Worm (Caenorhabditis elegans): Measurements from ENCODE around the gene ced-10.

ced-10 gene

DNA sequence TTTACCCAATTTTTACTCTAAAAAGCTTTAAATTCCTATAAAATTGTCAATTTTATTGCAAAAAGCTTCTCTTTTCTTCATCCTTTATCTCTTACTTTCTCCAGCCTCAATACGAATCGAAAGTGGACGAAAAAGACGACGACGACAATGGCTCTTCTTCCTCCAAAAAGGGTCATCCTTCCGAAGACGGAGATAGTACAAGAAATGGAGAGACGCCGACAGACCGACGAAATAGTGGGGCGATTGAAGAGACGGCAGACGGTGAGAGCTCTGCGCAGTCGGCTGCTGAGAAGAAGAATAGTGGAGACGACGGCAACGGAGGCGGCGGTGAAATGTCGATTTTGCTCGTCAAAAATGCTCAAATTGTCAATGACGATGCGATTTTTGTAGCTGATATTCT lies 10.0 kb upstream of the ced-10 start:
- TF ChIP-seq unc-55 (GFP tag; optimal IDR thresholded peaks at IDR 0.05) (peak; percentile 51), C34F6.9 (tag; optimal IDR thresholded peaks at IDR 0.05) (peak; percentile 52), ceh-82 (tag; optimal IDR thresholded peaks at IDR 0.05) (no peak), skn-1 (tag; optimal IDR thresholded peaks at IDR 0.05) (no peak), F13H6.1 (tag; optimal IDR thresholded peaks at IDR 0.05) (peak; percentile 43), ceh-16 (tag; optimal IDR thresholded peaks at IDR 0.05) (no peak), snpc-4 (tag; optimal IDR thresholded peaks at IDR 0.05) (peak; percentile 93), egl-27 (tag; optimal IDR thresholded peaks at IDR 0.05) (peak; percentile 35), sem-4 (tag; optimal IDR thresholded peaks at IDR 0.05) (peak; percentile 47), lin-13 (GFP tag; optimal IDR thresholded peaks at IDR 0.05) (no peak), ztf-11 (tag; optimal IDR thresholded peaks at IDR 0.05) (no peak), aly-2 (tag; optimal IDR thresholded peaks at IDR 0.05) (no peak), ztf-4 (tag; optimal IDR thresholded peaks at IDR 0.05) (no peak), sma-9 (GFP tag; optimal IDR thresholded peaks at IDR 0.05) (peak; percentile 8), sma-9 (tag; optimal IDR thresholded peaks at IDR 0.05) (no peak), zag-1 (tag; optimal IDR thresholded peaks at IDR 0.05) (peak; percentile 53), alr-1 (tag; optimal IDR thresholded peaks at IDR 0.05) (no peak), gmeb-1 (tag; optimal IDR thresholded peaks at IDR 0.05) (peak; percentile 29), ztf-1 (GFP tag; conservative IDR thresholded peaks at IDR 0.05) (no peak), lsy-2 (tag; optimal IDR thresholded peaks at IDR 0.05) (peak; percentile 20 to 62), mab-5 (tag; optimal IDR thresholded peaks at IDR 0.05) (peak; percentile 24), lin-39 (tag; optimal IDR thresholded peaks at IDR 0.05) (no peak)

DNA sequence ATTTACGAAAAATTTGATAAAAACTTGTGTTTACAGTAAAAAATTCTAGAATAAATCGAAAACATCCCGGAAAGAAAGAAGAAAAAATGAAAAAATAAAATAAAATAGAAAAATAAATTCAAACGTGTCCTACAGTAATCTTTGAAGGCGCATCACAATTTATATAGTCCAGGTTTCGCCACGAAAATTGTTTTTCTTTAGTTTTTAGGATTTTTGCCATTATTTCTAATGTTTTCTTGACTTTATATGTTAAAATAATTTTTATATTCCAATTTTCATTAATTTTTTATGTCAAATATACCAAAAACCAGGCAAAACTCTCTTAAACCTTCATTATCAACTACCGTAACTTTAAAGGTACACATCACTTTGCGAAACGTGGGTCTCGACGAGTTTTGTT lies 8.3 kb upstream of the ced-10 start:
- no peak for TF ChIP-seq ztf-4 (tag; optimal IDR thresholded peaks at IDR 0.05)
- no peak for TF ChIP-seq nhr-21 (tag; optimal IDR thresholded peaks at IDR 0.05)
- TF ChIP-seq gmeb-1 (tag; optimal IDR thresholded peaks at IDR 0.05): no peak
- TF ChIP-seq aly-2 (tag; optimal IDR thresholded peaks at IDR 0.05): no peak
- TF ChIP-seq nhr-10 (tag; optimal IDR thresholded peaks at IDR 0.05): no peak
- no peak for TF ChIP-seq nhr-129 (tag; optimal IDR thresholded peaks at IDR 0.05)
- TF ChIP-seq blmp-1 (tag; optimal IDR thresholded peaks at IDR 0.05; ENCODE audit: insufficient read depth): no peak
- TF ChIP-seq ztf-11 (tag; optimal IDR thresholded peaks at IDR 0.05): no peak

DNA sequence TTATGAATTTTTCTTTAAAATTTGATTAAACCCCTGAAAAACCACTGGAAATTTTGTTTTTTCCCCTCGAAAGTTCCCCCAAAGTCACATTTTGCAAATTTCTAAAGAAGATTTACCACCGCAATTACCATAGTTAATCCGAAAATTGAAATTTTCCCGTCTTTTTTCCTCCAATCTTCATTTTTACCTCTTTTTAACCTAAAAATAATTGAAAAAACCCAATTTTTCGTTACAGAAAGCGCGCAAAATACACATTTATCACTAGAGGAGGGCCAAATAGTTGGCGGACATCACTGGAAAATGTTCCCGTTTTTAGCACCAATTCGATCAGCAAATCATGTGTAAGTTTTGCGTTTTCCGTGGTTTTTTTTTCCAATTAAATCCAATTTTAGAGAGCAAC lies 7.3 kb upstream of the ced-10 start, which contains the start of gene unc-33:
Gene unc-33, plus strand, starts transcription at position 301 of the 400 bp plus-strand sequence.
- TF ChIP-seq nhr-10 (tag; optimal IDR thresholded peaks at IDR 0.05): no peak
- no peak for TF ChIP-seq ztf-4 (tag; optimal IDR thresholded peaks at IDR 0.05)
- no peak for TF ChIP-seq gmeb-1 (tag; optimal IDR thresholded peaks at IDR 0.05)

DNA sequence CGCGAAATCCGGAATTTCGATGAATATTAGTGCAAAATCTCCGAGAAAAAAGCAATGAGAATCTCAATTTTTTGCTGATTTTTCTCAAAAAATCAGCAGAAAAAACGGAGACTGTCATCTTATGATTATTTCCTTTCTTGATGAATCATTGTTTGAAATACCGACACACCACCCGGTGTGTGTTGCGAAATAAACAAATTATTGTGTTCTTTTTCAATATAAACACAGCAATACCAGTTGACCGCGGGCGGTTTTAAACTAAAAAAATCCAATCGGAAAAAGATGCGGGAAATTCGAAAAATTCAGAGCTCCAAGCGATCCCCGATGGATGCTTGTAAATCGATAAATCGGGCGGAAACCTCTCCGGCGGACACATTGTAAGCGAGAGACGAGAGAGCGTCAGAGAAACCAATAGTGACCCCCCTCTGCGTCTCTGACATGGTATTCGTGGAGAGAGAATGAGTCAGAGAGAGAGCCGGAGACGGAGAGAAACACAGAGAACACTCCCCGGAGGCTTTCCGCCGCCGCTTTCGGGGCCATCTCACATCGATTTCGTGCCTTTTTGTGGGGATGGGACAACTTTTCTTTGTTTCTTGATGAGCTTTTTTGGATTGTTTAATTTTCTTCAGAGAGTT lies 6.2 kb upstream of the ced-10 start:
- no peak for TF ChIP-seq R02D3.7 (tag; optimal IDR thresholded peaks at IDR 0.05)
- TF ChIP-seq F13H6.1 (tag; optimal IDR thresholded peaks at IDR 0.05): peak; percentile 86
- peak; percentile 72 for TF ChIP-seq nhr-129 (tag; optimal IDR thresholded peaks at IDR 0.05)
- TF ChIP-seq mdl-1 (tag; optimal IDR thresholded peaks at IDR 0.05): peak in 1 of 2 experiments; percentile 14
- TF ChIP-seq nhr-23 (tag; optimal IDR thresholded peaks at IDR 0.05): no peak
- TF ChIP-seq alr-1 (tag; optimal IDR thresholded peaks at IDR 0.05): no peak
- no peak for TF ChIP-seq Y55F3AM.14 (GFP tag; optimal IDR thresholded peaks at IDR 0.05)
- peak; percentile 69 for TF ChIP-seq crh-2 (tag; optimal IDR thresholded peaks at IDR 0.05)
- no peak for TF ChIP-seq nhr-21 (tag; optimal IDR thresholded peaks at IDR 0.05)
- TF ChIP-seq unc-55 (GFP tag; optimal IDR thresholded peaks at IDR 0.05): peak; percentile 83
- TF ChIP-seq ceh-16 (tag; optimal IDR thresholded peaks at IDR 0.05): no peak
- TF ChIP-seq ZK546.5 (tag; optimal IDR thresholded peaks at IDR 0.05): no peak
- TF ChIP-seq zag-1 (tag; optimal IDR thresholded peaks at IDR 0.05): peak; percentile 45
- TF ChIP-seq C34F6.9 (tag; optimal IDR thresholded peaks at IDR 0.05): peak; percentile 78
- no peak for TF ChIP-seq peb-1 (tag; optimal IDR thresholded peaks at IDR 0.05)
- peak; percentile 22 for TF ChIP-seq snpc-4 (tag; optimal IDR thresholded peaks at IDR 0.05)
- no peak for TF ChIP-seq elt-1 (tag; optimal IDR thresholded peaks at IDR 0.05)
- no peak for TF ChIP-seq mab-5 (tag; optimal IDR thresholded peaks at IDR 0.05)
- no peak for TF ChIP-seq egl-27 (tag; optimal IDR thresholded peaks at IDR 0.05)
- peak; percentile 63 for TF ChIP-seq lin-11 (tag; optimal IDR thresholded peaks at IDR 0.05)
- peak; percentile 86 for TF ChIP-seq fos-1 (tag; optimal IDR thresholded peaks at IDR 0.05)
- TF ChIP-seq nhr-6 (tag; optimal IDR thresholded peaks at IDR 0.05): no peak
- TF ChIP-seq ceh-82 (tag; optimal IDR thresholded peaks at IDR 0.05): no peak
- no peak for TF ChIP-seq nhr-237 (tag; optimal IDR thresholded peaks at IDR 0.05)
- no peak for TF ChIP-seq ztf-4 (tag; optimal IDR thresholded peaks at IDR 0.05)
- no peak for TF ChIP-seq nhr-25 (tag; optimal IDR thresholded peaks at IDR 0.05)
- no peak for TF ChIP-seq aly-2 (tag; optimal IDR thresholded peaks at IDR 0.05)
- no peak for TF ChIP-seq mbf-1 (tag; optimal IDR thresholded peaks at IDR 0.05)
- TF ChIP-seq lin-13 (GFP tag; optimal IDR thresholded peaks at IDR 0.05): peak; percentile 13
- no peak for TF ChIP-seq unc-39 (tag; optimal IDR thresholded peaks at IDR 0.05)
- no peak for TF ChIP-seq unc-62 (GFP tag; optimal IDR thresholded peaks at IDR 0.05)
- TF ChIP-seq ztf-11 (tag; optimal IDR thresholded peaks at IDR 0.05): no peak
- TF ChIP-seq ztf-1 (GFP tag; conservative IDR thresholded peaks at IDR 0.05): no peak
- no peak for TF ChIP-seq sma-3 (GFP tag; optimal IDR thresholded peaks at IDR 0.05)
- no peak for TF ChIP-seq nhr-77 (tag; optimal IDR thresholded peaks at IDR 0.05)
- no peak for TF ChIP-seq sem-4 (tag; optimal IDR thresholded peaks at IDR 0.05)
- peak in 1 of 2 experiments; percentile 60 for TF ChIP-seq lsy-2 (tag; optimal IDR thresholded peaks at IDR 0.05)
- TF ChIP-seq blmp-1 (tag; optimal IDR thresholded peaks at IDR 0.05; ENCODE audit: insufficient read depth): no peak
